Fruit fly (Drosophila melanogaster): ENCODE measurements around the gene CG34002.
A peak's percentile ranks its signal among the peaks of the same experiment; 100 is the strongest.

Gene CG34002

dm6 chr3L:17878781-17879360 lies 20.6 kb downstream of the CG34002 start, which contains the start of gene CG7408:
TSS of gene CG7408 (plus strand) at chr3L:17879096.
- no peak for TF ChIP-seq noc (tag; optimal IDR thresholded peaks at IDR 0.05)

- no peak for TF ChIP-seq noc (tag; optimal IDR thresholded peaks at IDR 0.05)
These were observed 26.0 kb downstream of the CG34002 start, which contains the start of gene CG5506 for dm6 chr3L:17884276-17884675. TSS of gene CG5506 (minus strand) at chr3L:17884376.

- no peak for TF ChIP-seq noc (tag; optimal IDR thresholded peaks at IDR 0.05)
These were observed 28.3 kb downstream of the CG34002 start, which contains the start of gene CG16775 for dm6 chr3L:17886545-17886944. TSS of gene CG16775 (minus strand) at chr3L:17886645.

dm6 chr3L:17887393-17887792 lies 29.1 kb downstream of the CG34002 start, which contains the start of gene CG7402:
TSS of gene CG7402 (plus strand) at chr3L:17887705.
- no peak for TF ChIP-seq noc (tag; optimal IDR thresholded peaks at IDR 0.05)

dm6 chr3L:17893660-17894059 lies 35.4 kb downstream of the CG34002 start:
- no peak for TF ChIP-seq noc (tag; optimal IDR thresholded peaks at IDR 0.05)

- no peak for TF ChIP-seq noc (tag; optimal IDR thresholded peaks at IDR 0.05)
These were observed 37.6 kb downstream of the CG34002 start, which contains the start of gene Tsp74F for dm6 chr3L:17895815-17896275. TSS of gene Tsp74F (minus strand) at chr3L:17895862.

dm6 chr3L:17898606-17899005 lies 40.3 kb downstream of the CG34002 start:
- no peak for TF ChIP-seq noc (tag; optimal IDR thresholded peaks at IDR 0.05)

dm6 chr3L:17902186-17902585 lies 43.9 kb downstream of the CG34002 start:
- TF ChIP-seq noc (tag; optimal IDR thresholded peaks at IDR 0.05), result peak; percentile 63

- TF ChIP-seq noc (tag; optimal IDR thresholded peaks at IDR 0.05), result no peak
These were observed 44.3 kb downstream of the CG34002 start for dm6 chr3L:17902621-17903020.

- TF ChIP-seq noc (tag; optimal IDR thresholded peaks at IDR 0.05), result peak; percentile 47
These were observed 45.6 kb downstream of the CG34002 start for dm6 chr3L:17903813-17904416.

dm6 chr3L:17904593-17904992 lies 46.3 kb downstream of the CG34002 start:
- TF ChIP-seq noc (tag; optimal IDR thresholded peaks at IDR 0.05), result no peak

- no peak for TF ChIP-seq noc (tag; optimal IDR thresholded peaks at IDR 0.05)
These were observed 47.5 kb downstream of the CG34002 start for dm6 chr3L:17905761-17906160.

dm6 chr3L:17907609-17908160 lies 49.4 kb downstream of the CG34002 start, which contains the start of the genes Prestin and Wdr92:
TSS of gene Prestin (minus strand) at chr3L:17907812.
TSS of gene Wdr92 (plus strand) at chr3L:17908143.
- TF ChIP-seq noc (tag; optimal IDR thresholded peaks at IDR 0.05), result peak; percentile 56
